Worm (Caenorhabditis elegans) whole organism, early embryonic: ENCODE results near the gene chil-2.

Experiments used
- B0310.2 ChIP-seq: sonication (generic microtip); optimal IDR thresholded peaks from 2 replicates; lab custom pipeline; 2016; ENCODE audit warnings: mild to moderate bottlenecking, missing genetic modification characterization, missing compliant biosample characterization
- F13C5.2 ChIP-seq: sonication (generic microtip); optimal IDR thresholded peaks from 2 replicates; lab custom pipeline; 2017; ENCODE audit warnings: mild to moderate bottlenecking, missing genetic modification characterization, inconsistent platforms, missing compliant biosample characterization
- aly-1 ChIP-seq: sonication (generic microtip); optimal IDR thresholded peaks from 2 replicates; lab custom pipeline; 2016; ENCODE audit warnings: missing genetic modification characterization, missing compliant biosample characterization
- ama-1 ChIP-seq: fragments of 150-350 bp; optimal IDR thresholded peaks from 2 replicates; lab custom pipeline; 2014
- ceh-13 ChIP-seq: fragments of 200-800 bp; sonication (Bioruptor generic); optimal IDR thresholded peaks from 2 replicates; lab custom pipeline; 2018; ENCODE audit warnings: mild to moderate bottlenecking, missing genetic modification characterization, missing compliant biosample characterization
- ceh-36 ChIP-seq: sonication (generic microtip); optimal IDR thresholded peaks from 2 replicates; lab custom pipeline; 2016; ENCODE audit warnings: missing genetic modification characterization, inconsistent platforms, missing compliant biosample characterization
- ets-7 ChIP-seq: sonication (generic microtip); optimal IDR thresholded peaks from 2 replicates; lab custom pipeline; 2016; ENCODE audit warnings: missing genotype, missing genetic modification characterization, missing compliant biosample characterization
- flt-1 ChIP-seq: fragments of 200-800 bp; sonication (Bioruptor generic); IDR thresholded peaks from 2 replicates; pipeline ENCODE4 v1.3.6; 2022; ENCODE audit warnings: missing genetic modification characterization, missing compliant biosample characterization
- hmbx-1 ChIP-seq: sonication (generic microtip); optimal IDR thresholded peaks from 2 replicates; lab custom pipeline; 2016; ENCODE audit warnings: mild to moderate bottlenecking, missing genetic modification characterization, missing compliant biosample characterization
- hmg-4 ChIP-seq: fragments of 200-800 bp; sonication (Bioruptor generic); optimal IDR thresholded peaks from 2 replicates; lab custom pipeline; 2018; ENCODE audit warnings: mild to moderate bottlenecking, missing genetic modification characterization, missing compliant biosample characterization
- hnd-1 ChIP-seq: sonication (generic microtip); optimal IDR thresholded peaks from 2 replicates; lab custom pipeline; 2016; ENCODE audit warnings: missing genetic modification characterization, missing compliant biosample characterization
- pes-1 ChIP-seq: fragments of 200-800 bp; sonication (Bioruptor generic); IDR thresholded peaks from 2 replicates; pipeline ENCODE4 v1.3.6; 2022; ENCODE audit warnings: missing genetic modification reagents, missing genetic modification characterization, missing compliant biosample characterization
- scrt-1 ChIP-seq: fragments of 200-800 bp; sonication (Bioruptor generic); IDR thresholded peaks from 2 replicates; pipeline ENCODE4 v1.3.6; 2022; ENCODE audit warnings: missing genetic modification characterization, missing compliant biosample characterization
- sea-1 ChIP-seq: fragments of 200-800 bp; sonication (Bioruptor generic); conservative IDR thresholded peaks from 2 replicates; pipeline ENCODE4 v1.3.6; 2022; ENCODE audit warnings: missing genetic modification characterization, missing compliant biosample characterization
- tbx-11 ChIP-seq: fragments of 200-800 bp; sonication (Bioruptor generic); IDR thresholded peaks from 2 replicates; pipeline ENCODE4 v1.3.6; 2022; ENCODE audit warnings: missing genetic modification characterization, missing compliant biosample characterization
- tbx-37 ChIP-seq: fragments of 200-800 bp; sonication (Bioruptor generic); conservative IDR thresholded peaks from 2 replicates; pipeline ENCODE4 v1.3.6; 2022; ENCODE audit warnings: missing genetic modification reagents, missing genetic modification characterization, missing compliant biosample characterization
- tra-4 ChIP-seq: sonication (generic microtip); optimal IDR thresholded peaks from 2 replicates; lab custom pipeline; 2017; ENCODE audit warnings: missing genetic modification characterization, missing compliant biosample characterization

The chil-2 gene

ce11 chrII:9849497-9849896 is 24.9 kb downstream of the chil-2 start, which contains the start of gene old-2:
old-2 (minus strand) TSS chrII:9849597.
- no peak for TF ChIP-seq ama-1 (lab: Kevin White, UChicago)
- TF ChIP-seq scrt-1 (GFP tag; lab: Robert Waterston, UW), result no peak
- no peak for TF ChIP-seq tbx-11 (GFP tag; lab: Robert Waterston, UW)
- no peak for TF ChIP-seq ceh-36 (tag; lab: Kevin White, UChicago)
- TF ChIP-seq sea-1 (GFP tag; lab: Robert Waterston, UW), result no peak
- no peak for TF ChIP-seq F13C5.2 (tag; lab: Kevin White, UChicago)
- no peak for TF ChIP-seq flt-1
- TF ChIP-seq tbx-37 (GFP tag; lab: Robert Waterston, UW), result no peak
- no peak for TF ChIP-seq hmg-4
- no peak for TF ChIP-seq ceh-13 (GFP tag; lab: Kevin White, UChicago)
- no peak for TF ChIP-seq pes-1 (GFP tag; lab: Robert Waterston, UW)
- no peak for TF ChIP-seq hnd-1 (tag; lab: Kevin White, UChicago)
- TF ChIP-seq tra-4, result no peak
- TF ChIP-seq ets-7 (tag; lab: Kevin White, UChicago), result no peak
- no peak for TF ChIP-seq aly-1 (tag; lab: Kevin White, UChicago)
- no peak for TF ChIP-seq hmbx-1 (tag; lab: Kevin White, UChicago)
- no peak for TF ChIP-seq B0310.2

ce11 chrII:9845239-9845638 is 29.2 kb downstream of the chil-2 start, which contains the start of gene chil-9:
chil-9 (minus strand) TSS chrII:9845339.
- TF ChIP-seq B0310.2 (no peak), ama-1 (lab: Kevin White, UChicago) (no peak), hnd-1 (tag; lab: Kevin White, UChicago) (no peak), flt-1 (no peak), scrt-1 (GFP tag; lab: Robert Waterston, UW) (no peak), tbx-11 (GFP tag; lab: Robert Waterston, UW) (no peak), aly-1 (tag; lab: Kevin White, UChicago) (no peak), hmbx-1 (tag; lab: Kevin White, UChicago) (no peak), pes-1 (GFP tag; lab: Robert Waterston, UW) (no peak), ets-7 (tag; lab: Kevin White, UChicago) (no peak), tra-4 (no peak), sea-1 (GFP tag; lab: Robert Waterston, UW) (no peak), ceh-36 (tag; lab: Kevin White, UChicago) (no peak), ceh-13 (GFP tag; lab: Kevin White, UChicago) (no peak), hmg-4 (no peak), F13C5.2 (tag; lab: Kevin White, UChicago) (no peak), tbx-37 (GFP tag; lab: Robert Waterston, UW) (no peak)

ce11 chrII:9841985-9842505 is 32.4 kb downstream of the chil-2 start, which contains the start of gene rnh-1.2:
rnh-1.2 (minus strand) TSS chrII:9842035.
- no peak for TF ChIP-seq ama-1 (lab: Kevin White, UChicago)
- no peak for TF ChIP-seq F13C5.2 (tag; lab: Kevin White, UChicago)
- no peak for TF ChIP-seq scrt-1 (GFP tag; lab: Robert Waterston, UW)
- no peak for TF ChIP-seq flt-1
- TF ChIP-seq tbx-11 (GFP tag; lab: Robert Waterston, UW), result no peak
- TF ChIP-seq pes-1 (GFP tag; lab: Robert Waterston, UW), result no peak
- no peak for TF ChIP-seq ets-7 (tag; lab: Kevin White, UChicago)
- TF ChIP-seq hnd-1 (tag; lab: Kevin White, UChicago), result no peak
- TF ChIP-seq hmbx-1 (tag; lab: Kevin White, UChicago), result no peak
- no peak for TF ChIP-seq aly-1 (tag; lab: Kevin White, UChicago)
- no peak for TF ChIP-seq hmg-4
- TF ChIP-seq B0310.2, result no peak
- no peak for TF ChIP-seq sea-1 (GFP tag; lab: Robert Waterston, UW)
- no peak for TF ChIP-seq tbx-37 (GFP tag; lab: Robert Waterston, UW)
- TF ChIP-seq ceh-13 (GFP tag; lab: Kevin White, UChicago), result no peak
- no peak for TF ChIP-seq ceh-36 (tag; lab: Kevin White, UChicago)
- TF ChIP-seq tra-4, result no peak

ce11 chrII:9840313-9840712 is 34.1 kb downstream of the chil-2 start, which contains the start of gene ZK938.11:
ZK938.11 (minus strand) TSS chrII:9840413.
- no peak for TF ChIP-seq F13C5.2 (tag; lab: Kevin White, UChicago)
- no peak for TF ChIP-seq ceh-36 (tag; lab: Kevin White, UChicago)
- no peak for TF ChIP-seq B0310.2
- no peak for TF ChIP-seq ceh-13 (GFP tag; lab: Kevin White, UChicago)
- TF ChIP-seq tbx-11 (GFP tag; lab: Robert Waterston, UW), result no peak
- TF ChIP-seq flt-1, result no peak
- TF ChIP-seq pes-1 (GFP tag; lab: Robert Waterston, UW), result no peak
- TF ChIP-seq scrt-1 (GFP tag; lab: Robert Waterston, UW), result no peak
- TF ChIP-seq aly-1 (tag; lab: Kevin White, UChicago), result no peak
- TF ChIP-seq hmg-4, result no peak
- TF ChIP-seq sea-1 (GFP tag; lab: Robert Waterston, UW), result no peak

- no peak for TF ChIP-seq tbx-11 (GFP tag; lab: Robert Waterston, UW)
- TF ChIP-seq flt-1, result no peak
- TF ChIP-seq pes-1 (GFP tag; lab: Robert Waterston, UW), result no peak
- no peak for TF ChIP-seq tra-4
- no peak for TF ChIP-seq hmg-4
- TF ChIP-seq B0310.2, result no peak
- TF ChIP-seq hmbx-1 (tag; lab: Kevin White, UChicago), result no peak
- no peak for TF ChIP-seq F13C5.2 (tag; lab: Kevin White, UChicago)
- no peak for TF ChIP-seq ets-7 (tag; lab: Kevin White, UChicago)
- TF ChIP-seq hnd-1 (tag; lab: Kevin White, UChicago), result no peak
- TF ChIP-seq aly-1 (tag; lab: Kevin White, UChicago), result no peak
Measured at ce11 chrII:9838260-9838935, 36.0 kb downstream of the chil-2 start, which contains the start of gene arrd-4. arrd-4 (minus strand) TSS chrII:9838310.

ce11 chrII:9835958-9836357 is 38.5 kb downstream of the chil-2 start:
- TF ChIP-seq aly-1 (tag; lab: Kevin White, UChicago) (no peak), ceh-13 (GFP tag; lab: Kevin White, UChicago) (no peak), hnd-1 (tag; lab: Kevin White, UChicago) (no peak), hmg-4 (no peak), flt-1 (no peak), F13C5.2 (tag; lab: Kevin White, UChicago) (no peak), tbx-11 (GFP tag; lab: Robert Waterston, UW) (no peak), B0310.2 (no peak), ama-1 (lab: Kevin White, UChicago) (no peak), sea-1 (GFP tag; lab: Robert Waterston, UW) (no peak), ceh-36 (tag; lab: Kevin White, UChicago) (no peak), hmbx-1 (tag; lab: Kevin White, UChicago) (no peak), scrt-1 (GFP tag; lab: Robert Waterston, UW) (no peak), pes-1 (GFP tag; lab: Robert Waterston, UW) (no peak), ets-7 (tag; lab: Kevin White, UChicago) (no peak)
